ENCODE assay signal across 1 fruit fly cellular context in the genomic region with DNA sequence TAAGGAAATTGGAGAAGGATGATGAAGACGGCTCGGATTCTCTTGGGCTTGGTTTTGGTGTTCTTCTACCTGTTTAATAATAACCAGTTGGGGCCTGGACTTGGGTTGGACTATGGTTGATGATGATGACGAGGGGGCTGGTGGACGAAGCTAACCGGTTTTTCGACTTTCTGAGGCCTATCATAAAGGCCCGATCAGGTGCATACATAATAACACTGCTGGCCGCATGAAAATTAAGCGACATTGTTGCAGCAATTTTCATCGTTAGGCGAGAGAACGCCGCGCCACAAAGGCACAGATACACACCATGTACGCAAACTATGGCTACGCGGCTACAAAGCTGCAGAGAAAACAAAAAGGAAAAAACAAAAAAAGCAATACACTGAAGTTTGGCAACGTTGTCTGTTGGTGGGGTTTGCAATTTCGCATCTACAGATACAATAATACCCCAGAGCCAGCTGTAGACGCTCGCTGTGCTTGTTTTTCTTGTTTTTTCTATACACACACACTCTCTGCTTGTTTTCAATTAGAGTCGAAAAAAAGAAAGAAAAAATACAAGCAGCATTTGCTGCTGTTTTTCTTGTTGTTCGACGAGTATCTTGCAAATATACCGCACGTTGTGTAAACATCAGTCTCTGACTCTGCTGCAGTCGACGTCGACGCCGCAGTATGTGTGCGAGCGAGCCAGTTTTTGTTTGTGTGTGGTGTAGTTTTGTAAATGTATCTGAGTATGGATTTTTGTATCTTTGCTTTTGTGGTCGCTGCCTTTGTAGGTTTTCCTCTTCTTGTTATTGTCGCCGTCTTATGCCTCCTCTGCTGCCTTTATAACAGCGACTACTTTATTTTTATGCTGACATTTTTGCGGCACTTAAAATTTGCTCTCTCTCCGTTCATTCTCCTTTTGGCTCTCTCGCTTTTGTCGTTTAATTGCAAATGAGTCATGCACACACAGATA.
TF ChIP-seq lines count a peak whose summit lies in the region.

No protein-coding gene starts in this region.

TF ChIP-seq in whole organism, embryonic, 481 proteins besides CTCF, POLR2A, EP300 and RAD21 (continued from another document and continues in another):
- TF ChIP-seq dimm (GFP tag; IDR thresholded peaks at IDR 0.05; lab: Robert Waterston, UW) (no peak), CG31441 (GFP tag; IDR thresholded peaks at IDR 0.05; lab: Robert Waterston, UW) (no peak), ATbp (GFP tag; optimal IDR thresholded peaks at IDR 0.05; lab: Kevin White, UChicago) (peak; percentile 81), Gsc (GFP tag; IDR thresholded peaks at IDR 0.05; lab: Robert Waterston, UW) (no peak), bowl (GFP tag; IDR thresholded peaks at IDR 0.05; lab: Robert Waterston, UW) (no peak), CG8478 (optimal IDR thresholded peaks at IDR 0.05; lab: Kevin White, UChicago) (no peak), CG2129 (GFP tag; IDR thresholded peaks at IDR 0.05; lab: Robert Waterston, UW; ENCODE audit: partially characterized antibody) (no peak), Dbx (GFP tag; IDR thresholded peaks at IDR 0.05; lab: Robert Waterston, UW) (no peak), zf30C (GFP tag; optimal IDR thresholded peaks at IDR 0.05; lab: Kevin White, UChicago) (peak; percentile 48), CG11696 (GFP tag; IDR thresholded peaks at IDR 0.05; lab: Robert Waterston, UW) (no peak), kah (GFP tag; optimal IDR thresholded peaks at IDR 0.05; lab: Kevin White, UChicago) (peak; percentile 47), Taf1 (GFP tag; IDR thresholded peaks at IDR 0.05; lab: Robert Waterston, UW) (no peak), CG11398 (GFP tag; optimal IDR thresholded peaks at IDR 0.05; lab: Kevin White, UChicago) (peak; percentile 69), CG13775 (GFP tag; optimal IDR thresholded peaks at IDR 0.05; lab: Kevin White, UChicago) (peak; percentile 58), CG10274 (GFP tag; optimal IDR thresholded peaks at IDR 0.05; lab: Kevin White, UChicago) (peak; percentile 55), sc (optimal IDR thresholded peaks at IDR 0.05; lab: Kevin White, UChicago) (no peak), sc (GFP tag; optimal IDR thresholded peaks at IDR 0.05; lab: Kevin White, UChicago) (peak; percentile 34), CG4360 (GFP tag; IDR thresholded peaks at IDR 0.05; lab: Robert Waterston, UW) (no peak), sob (GFP tag; IDR thresholded peaks at IDR 0.05; lab: Robert Waterston, UW) (no peak), abd-A (tag; optimal IDR thresholded peaks at IDR 0.05; lab: Kevin White, UChicago) (peak; percentile 98), CG11504 (tag; optimal IDR thresholded peaks at IDR 0.05; lab: Kevin White, UChicago) (peak; percentile 66), Hsf (GFP tag; optimal IDR thresholded peaks at IDR 0.05; lab: Kevin White, UChicago) (peak; percentile 30), fd64A (GFP tag; optimal IDR thresholded peaks at IDR 0.05; lab: Kevin White, UChicago) (peak; percentile 65), CG17385 (GFP tag; optimal IDR thresholded peaks at IDR 0.05; lab: Kevin White, UChicago) (peak; percentile 87), MTF-1 (GFP tag; optimal IDR thresholded peaks at IDR 0.05; lab: Kevin White, UChicago; ENCODE audit: borderline replicate concordance) (peak; percentile 85), Hr3 (GFP tag; optimal IDR thresholded peaks at IDR 0.05; lab: Kevin White, UChicago) (no peak), Atf6 (GFP tag; IDR thresholded peaks at IDR 0.05; lab: Robert Waterston, UW) (no peak), CG1647 (GFP tag; optimal IDR thresholded peaks at IDR 0.05; lab: Kevin White, UChicago) (peak; percentile 59), CG12391 (tag; optimal IDR thresholded peaks at IDR 0.05; lab: Kevin White, UChicago) (peak; percentile 61), emc (GFP tag; optimal IDR thresholded peaks at IDR 0.05; lab: Kevin White, UChicago) (no peak), CG12155 (GFP tag; optimal IDR thresholded peaks at IDR 0.05; lab: Kevin White, UChicago) (peak; percentile 56), HmgZ (tag; optimal IDR thresholded peaks at IDR 0.05; lab: Kevin White, UChicago) (peak; percentile 89), HLH54F (GFP tag; optimal IDR thresholded peaks at IDR 0.05; lab: Kevin White, UChicago) (peak; percentile 49), CG15269 (tag; optimal IDR thresholded peaks at IDR 0.05; lab: Kevin White, UChicago) (peak; percentile 67), sr (GFP tag; IDR thresholded peaks at IDR 0.05; lab: Robert Waterston, UW) (no peak), shn (GFP tag; optimal IDR thresholded peaks at IDR 0.05; lab: Kevin White, UChicago) (peak; percentile 54), Dll (GFP tag; IDR thresholded peaks at IDR 0.05; lab: Robert Waterston, UW; ENCODE audit: partially characterized antibody) (no peak), Rx (GFP tag; IDR thresholded peaks at IDR 0.05; lab: Robert Waterston, UW) (no peak), trh (GFP tag; optimal IDR thresholded peaks at IDR 0.05; lab: Kevin White, UChicago) (no peak), row (GFP tag; IDR thresholded peaks at IDR 0.05; lab: Robert Waterston, UW) (no peak), CG6813 (GFP tag; optimal IDR thresholded peaks at IDR 0.05; lab: Kevin White, UChicago) (peak; percentile 91), Antp (GFP tag; optimal IDR thresholded peaks at IDR 0.05; lab: Kevin White, UChicago) (no peak), Ravus (GFP tag; IDR thresholded peaks at IDR 0.05; lab: Robert Waterston, UW) (no peak), MBD-R2 (GFP tag; IDR thresholded peaks at IDR 0.05; lab: Robert Waterston, UW) (no peak), Doc3 (GFP tag; IDR thresholded peaks at IDR 0.05; lab: Robert Waterston, UW; ENCODE audit: partially characterized antibody) (no peak), wdn (GFP tag; IDR thresholded peaks at IDR 0.05; lab: Robert Waterston, UW) (no peak), al (GFP tag; IDR thresholded peaks at IDR 0.05; lab: Robert Waterston, UW) (no peak), CG16815 (GFP tag; optimal IDR thresholded peaks at IDR 0.05; lab: Kevin White, UChicago) (no peak), E2f2 (GFP tag; IDR thresholded peaks at IDR 0.05; lab: Robert Waterston, UW) (no peak), Dfd (GFP tag; optimal IDR thresholded peaks at IDR 0.05; lab: Kevin White, UChicago) (no peak), kay (GFP tag; optimal IDR thresholded peaks at IDR 0.05; lab: Kevin White, UChicago) (peak; percentile 35), Jarid2 (GFP tag; optimal IDR thresholded peaks at IDR 0.05; lab: Kevin White, UChicago) (peak; percentile 68), corto (GFP tag; optimal IDR thresholded peaks at IDR 0.05; lab: Kevin White, UChicago) (peak; percentile 97), ken (GFP tag; IDR thresholded peaks at IDR 0.05; lab: Robert Waterston, UW) (no peak), CG15514 (GFP tag; optimal IDR thresholded peaks at IDR 0.05; lab: Kevin White, UChicago) (peak; percentile 79), mam (GFP tag; optimal IDR thresholded peaks at IDR 0.05; lab: Kevin White, UChicago) (no peak), CG12219 (GFP tag; optimal IDR thresholded peaks at IDR 0.05; lab: Kevin White, UChicago) (peak; percentile 72), NfI (GFP tag; optimal IDR thresholded peaks at IDR 0.05; lab: Kevin White, UChicago) (peak; percentile 68), CG2199 (GFP tag; IDR thresholded peaks at IDR 0.05; lab: Robert Waterston, UW) (no peak), CG9437 (GFP tag; optimal IDR thresholded peaks at IDR 0.05; lab: Kevin White, UChicago) (peak; percentile 50), Dip3 (GFP tag; optimal IDR thresholded peaks at IDR 0.05; lab: Kevin White, UChicago) (peak; percentile 65), CG10654 (GFP tag; optimal IDR thresholded peaks at IDR 0.05; lab: Kevin White, UChicago) (peak; percentile 37), esg (GFP tag; conservative IDR thresholded peaks at IDR 0.05; lab: Robert Waterston, UW) (no peak), Med (GFP tag; lab: Kevin White, UChicago) (peak; percentile 95), hkb (optimal IDR thresholded peaks at IDR 0.05; lab: Kevin White, UChicago) (no peak), hkb (GFP tag; IDR thresholded peaks at IDR 0.05; lab: Robert Waterston, UW) (no peak), CG14667 (GFP tag; IDR thresholded peaks at IDR 0.05; lab: Robert Waterston, UW) (no peak), CG13894 (tag; optimal IDR thresholded peaks at IDR 0.05; lab: Kevin White, UChicago) (peak; percentile 90), hb (GFP tag; IDR thresholded peaks at IDR 0.05; lab: Robert Waterston, UW; ENCODE audit: partially characterized antibody) (no peak), Optix (GFP tag; IDR thresholded peaks at IDR 0.05; lab: Robert Waterston, UW) (no peak), CG5953 (GFP tag; IDR thresholded peaks at IDR 0.05; lab: Robert Waterston, UW) (no peak), CG4328 (GFP tag; optimal IDR thresholded peaks at IDR 0.05; lab: Kevin White, UChicago) (peak; percentile 90), chif (GFP tag; optimal IDR thresholded peaks at IDR 0.05; lab: Kevin White, UChicago) (peak in 1 of 2 experiments; percentile 50), bigmax (GFP tag; optimal IDR thresholded peaks at IDR 0.05; lab: Kevin White, UChicago) (peak; percentile 58), CG11247 (GFP tag; IDR thresholded peaks at IDR 0.05; lab: Robert Waterston, UW) (no peak), dysf (GFP tag; IDR thresholded peaks at IDR 0.05; lab: Robert Waterston, UW) (no peak), HLH4C (GFP tag; IDR thresholded peaks at IDR 0.05; lab: Robert Waterston, UW; ENCODE audit: partially characterized antibody) (no peak), Camta (GFP tag; optimal IDR thresholded peaks at IDR 0.05; lab: Kevin White, UChicago) (no peak), Fer3 (tag; optimal IDR thresholded peaks at IDR 0.05; lab: Kevin White, UChicago) (peak; percentile 72), CG7987 (GFP tag; optimal IDR thresholded peaks at IDR 0.05; lab: Kevin White, UChicago) (peak; percentile 92), slp2 (GFP tag; optimal IDR thresholded peaks at IDR 0.05; lab: Kevin White, UChicago) (no peak), CG17361 (GFP tag; IDR thresholded peaks at IDR 0.05; lab: Robert Waterston, UW) (no peak), CG15011 (GFP tag; optimal IDR thresholded peaks at IDR 0.05; lab: Kevin White, UChicago) (peak; percentile 81), CG1024 (GFP tag; IDR thresholded peaks at IDR 0.05; lab: Robert Waterston, UW) (no peak), CoRest (tag; optimal IDR thresholded peaks at IDR 0.05; lab: Kevin White, UChicago) (peak; percentile 57), CG10267 (tag; optimal IDR thresholded peaks at IDR 0.05; lab: Kevin White, UChicago) (peak; percentile 26), gsb (GFP tag; IDR thresholded peaks at IDR 0.05; lab: Robert Waterston, UW) (no peak), vnd (GFP tag; IDR thresholded peaks at IDR 0.05; lab: Robert Waterston, UW; ENCODE audit: partially characterized antibody) (no peak), bsh (GFP tag; optimal IDR thresholded peaks at IDR 0.05; lab: Kevin White, UChicago) (peak; percentile 43 to 100), CG2120 (GFP tag; optimal IDR thresholded peaks at IDR 0.05; lab: Kevin White, UChicago) (peak; percentile 65), Adf1 (GFP tag; IDR thresholded peaks at IDR 0.05; lab: Robert Waterston, UW) (no peak), fru (optimal IDR thresholded peaks at IDR 0.05; lab: Kevin White, UChicago) (no peak), pan (optimal IDR thresholded peaks at IDR 0.05; lab: Kevin White, UChicago) (no peak), pan (GFP tag; optimal IDR thresholded peaks at IDR 0.05 in 1 of 2, IDR thresholded peaks at IDR 0.05 in 1 of 2) (no peak), unc-4 (GFP tag; IDR thresholded peaks at IDR 0.05; lab: Robert Waterston, UW; ENCODE audit: partially characterized antibody) (no peak), ro (GFP tag; IDR thresholded peaks at IDR 0.05; lab: Robert Waterston, UW) (no peak), slou (GFP tag; optimal IDR thresholded peaks at IDR 0.05; lab: Kevin White, UChicago) (peak; percentile 23), CG16813 (GFP tag; IDR thresholded peaks at IDR 0.05; lab: Robert Waterston, UW; ENCODE audit: partially characterized antibody) (no peak), CG2202 (tag; optimal IDR thresholded peaks at IDR 0.05; lab: Kevin White, UChicago) (peak; percentile 57), org-1 (GFP tag; optimal IDR thresholded peaks at IDR 0.05; lab: Kevin White, UChicago) (peak; percentile 81), bbx (GFP tag; IDR thresholded peaks at IDR 0.05; lab: Robert Waterston, UW; ENCODE audit: partially characterized antibody) (no peak), Ptx1 (GFP tag; IDR thresholded peaks at IDR 0.05; lab: Robert Waterston, UW) (no peak), CG9876 (GFP tag; optimal IDR thresholded peaks at IDR 0.05; lab: Kevin White, UChicago) (no peak), CG32772 (GFP tag; IDR thresholded peaks at IDR 0.05; lab: Robert Waterston, UW) (no peak), CG5245 (GFP tag; optimal IDR thresholded peaks at IDR 0.05; lab: Kevin White, UChicago) (no peak), Doc2 (GFP tag; IDR thresholded peaks at IDR 0.05; lab: Robert Waterston, UW) (no peak), CG4282 (GFP tag; optimal IDR thresholded peaks at IDR 0.05; lab: Kevin White, UChicago) (peak; percentile 67), odd (GFP tag; optimal IDR thresholded peaks at IDR 0.05; lab: Kevin White, UChicago) (peak; percentile 86), fd3F (GFP tag; optimal IDR thresholded peaks at IDR 0.05; lab: Kevin White, UChicago) (peak; percentile 63), cwo (GFP tag; optimal IDR thresholded peaks at IDR 0.05; lab: Kevin White, UChicago) (peak; percentile 82), knrl (GFP tag; IDR thresholded peaks at IDR 0.05; lab: Robert Waterston, UW; ENCODE audit: partially characterized antibody) (no peak), CG10431 (GFP tag; optimal IDR thresholded peaks at IDR 0.05; lab: Kevin White, UChicago) (peak; percentile 59), stwl (tag; optimal IDR thresholded peaks at IDR 0.05; lab: Kevin White, UChicago) (no peak), CG1529 (GFP tag; optimal IDR thresholded peaks at IDR 0.05; lab: Kevin White, UChicago) (peak; percentile 55), dmrt99B (tag; optimal IDR thresholded peaks at IDR 0.05; lab: Kevin White, UChicago) (peak; percentile 70), luna (GFP tag; optimal IDR thresholded peaks at IDR 0.05; lab: Kevin White, UChicago) (no peak), unpg (GFP tag; optimal IDR thresholded peaks at IDR 0.05; lab: Kevin White, UChicago) (peak; percentile 68), cas (GFP tag; IDR thresholded peaks at IDR 0.05; lab: Robert Waterston, UW) (no peak), Usf (GFP tag; optimal IDR thresholded peaks at IDR 0.05; lab: Kevin White, UChicago) (no peak), Trl (optimal IDR thresholded peaks at IDR 0.05; lab: Kevin White, UChicago) (peak; percentile 32 to 84), Trl (GFP tag; optimal IDR thresholded peaks at IDR 0.05; lab: Kevin White, UChicago) (peak; percentile 54), CG11695 (GFP tag; IDR thresholded peaks at IDR 0.05; lab: Robert Waterston, UW) (no peak), ase (GFP tag; IDR thresholded peaks at IDR 0.05; lab: Robert Waterston, UW) (no peak), CG7839 (tag; optimal IDR thresholded peaks at IDR 0.05; lab: Kevin White, UChicago) (peak; percentile 33)
